Worm (Caenorhabditis elegans) whole organism, L4/young adult: Measurements from ENCODE around the gene mig-39.

Experiments used
- W03F9.2 ChIP-seq: fragments of 150-350 bp; optimal IDR thresholded peaks from 2 replicates; lab custom pipeline; 2014; ENCODE audit warnings: missing biosample characterization, missing genetic modification characterization
- dao-5 ChIP-seq: sonication (generic microtip); optimal IDR thresholded peaks from 2 replicates; lab custom pipeline; 2016; ENCODE audit warnings: missing genotype, missing genetic modification characterization, moderate library complexity, missing compliant biosample characterization
- him-1 ChIP-seq: sonication (generic microtip); optimal IDR thresholded peaks from 2 replicates; lab custom pipeline; 2016; ENCODE audit warnings: missing genotype, missing genetic modification reagents, missing genetic modification characterization, missing compliant biosample characterization

ce11 chrIII:8504176-8504763 is 37.4 kb downstream of the mig-39 start:
- TF ChIP-seq him-1 (tag; lab: Kevin White, UChicago) (no peak), dao-5 (tag; lab: Kevin White, UChicago) (no peak), W03F9.2 (no peak)
